Worm (Caenorhabditis elegans): ENCODE results near the gene otpl-4.
A peak's percentile ranks its signal among the peaks of the same experiment; 100 is the strongest.
"Not testable (repeated sequence)": the region's sequence is repeated elsewhere in the genome, so short reads cannot be mapped to it uniquely, and the experiment has no call there.

The otpl-4 gene

DNA sequence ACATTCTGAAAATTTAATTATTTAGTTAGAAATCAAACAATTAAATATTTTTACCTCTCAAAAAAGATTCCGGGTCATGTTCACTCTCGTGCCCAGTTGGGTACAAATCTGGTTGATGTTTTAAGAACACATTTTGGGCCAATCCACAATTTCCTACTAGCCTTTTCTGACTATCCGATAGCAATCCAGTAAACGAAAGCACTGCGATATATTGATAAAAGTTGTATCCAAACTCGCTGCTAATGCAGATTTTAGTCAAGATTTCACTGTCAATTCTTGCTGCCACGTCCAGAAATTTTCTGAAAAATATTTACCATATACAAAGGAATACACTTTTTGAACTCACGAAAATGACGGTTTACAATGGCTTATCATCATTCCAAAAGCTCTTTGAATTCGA, 32.0 kb downstream of the otpl-4 start:
- no peak for TF ChIP-seq gmeb-2 (tag; optimal IDR thresholded peaks at IDR 0.05)
- TF ChIP-seq ztf-16 (tag; optimal IDR thresholded peaks at IDR 0.05): no peak
- TF ChIP-seq dmd-4 (tag; optimal IDR thresholded peaks at IDR 0.05; ENCODE audit: borderline replicate concordance): no peak
- TF ChIP-seq unc-42 (tag; optimal IDR thresholded peaks at IDR 0.05): no peak
- no peak for TF ChIP-seq hlh-6 (tag; optimal IDR thresholded peaks at IDR 0.05)
- TF ChIP-seq F13H6.1 (tag; optimal IDR thresholded peaks at IDR 0.05): no peak

DNA sequence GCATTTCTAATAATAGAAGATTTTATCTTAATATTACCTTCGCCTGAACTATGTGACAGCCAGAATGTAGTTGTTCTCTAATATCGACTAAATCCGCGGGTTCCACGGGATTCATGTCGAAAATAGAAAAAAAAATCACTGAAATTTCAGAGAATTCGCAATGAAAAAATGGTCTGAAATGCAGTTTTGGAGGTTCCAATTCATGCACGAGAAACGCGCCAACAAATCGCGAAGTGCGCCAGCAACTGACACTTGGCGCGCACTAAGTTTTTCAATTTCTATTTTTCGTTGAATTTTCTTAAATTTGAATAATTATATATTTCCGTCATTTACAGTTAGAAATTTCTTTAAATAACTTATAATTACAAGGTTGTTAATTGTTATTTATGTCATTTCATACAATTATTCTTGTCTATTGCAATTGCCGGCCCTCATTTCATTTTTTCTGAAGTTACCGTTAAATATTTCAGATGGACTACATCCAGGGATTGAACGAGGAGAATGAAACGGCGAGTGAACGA, 32.8 kb downstream of the otpl-4 start, which contains the start of the genes F25G6.9 and symk-1:
Gene F25G6.9 (minus strand): TSS at position 160 of the 521 bp plus-strand sequence.
Gene symk-1 (plus strand): TSS at position 471 of the 521 bp plus-strand sequence.
- TF ChIP-seq nfya-1 (tag; optimal IDR thresholded peaks at IDR 0.05) (peak; percentile 40), pax-1 (tag; optimal IDR thresholded peaks at IDR 0.05) (no peak), ztf-16 (tag; optimal IDR thresholded peaks at IDR 0.05) (no peak), ceh-9 (tag; optimal IDR thresholded peaks at IDR 0.05) (no peak), ceh-14 (tag; optimal IDR thresholded peaks at IDR 0.05) (peak; percentile 12), unc-3 (GFP tag; conservative IDR thresholded peaks at IDR 0.05) (no peak), unc-3 (tag; optimal IDR thresholded peaks at IDR 0.05) (no peak), pros-1 (tag; optimal IDR thresholded peaks at IDR 0.05) (no peak), C38D4.7 (GFP tag; optimal IDR thresholded peaks at IDR 0.05) (no peak)

DNA sequence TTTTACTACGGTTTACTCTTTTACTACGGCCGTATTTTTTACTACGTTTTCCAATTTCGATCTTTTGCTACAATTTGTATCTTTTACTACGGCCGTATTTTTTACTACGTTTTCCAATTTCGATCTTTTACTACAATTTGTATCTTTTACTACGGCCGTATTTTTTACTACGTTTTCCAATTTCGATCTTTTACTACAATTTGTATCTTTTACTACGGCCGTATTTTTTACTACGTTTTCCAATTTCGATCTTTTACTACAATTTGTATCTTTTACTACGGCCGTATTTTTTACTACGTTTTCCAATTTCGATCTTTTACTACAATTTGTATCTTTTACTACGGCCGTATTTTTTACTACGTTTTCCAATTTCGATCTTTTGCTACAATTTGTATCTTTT, 37.6 kb downstream of the otpl-4 start, which contains the start of gene F25G6.1:
Gene F25G6.1 (plus strand): TSS at position 301 of the 400 bp plus-strand sequence.
- TF ChIP-seq ceh-2 (tag; optimal IDR thresholded peaks at IDR 0.05); C08G9.2 (tag; optimal IDR thresholded peaks at IDR 0.05); ama-1 (optimal IDR thresholded peaks at IDR 0.05): not testable (repeated sequence)

DNA sequence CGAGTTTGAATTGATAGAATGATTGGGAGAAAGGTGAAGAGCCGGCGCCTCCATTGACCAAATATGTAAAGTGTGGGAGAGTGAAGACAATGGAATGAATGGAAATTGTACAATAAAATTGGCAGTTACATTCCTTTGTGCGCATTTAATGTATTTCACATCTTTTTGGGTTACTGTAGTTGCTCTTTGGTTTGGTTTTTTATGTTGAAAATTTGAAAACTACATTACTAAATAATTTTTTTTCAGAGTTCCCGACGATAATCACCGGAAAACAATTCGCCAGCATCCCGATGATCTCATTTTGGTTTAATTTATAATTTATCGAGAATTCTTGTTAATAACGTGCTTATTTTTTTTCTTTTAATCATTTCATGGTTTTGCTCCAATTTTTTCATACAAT, 43.8 kb downstream of the otpl-4 start, which contains the start of gene C10B5.1:
Gene C10B5.1 (plus strand): TSS at position 301 of the 400 bp plus-strand sequence.
- TF ChIP-seq che-1 (tag; optimal IDR thresholded peaks at IDR 0.05) (no peak), ceh-18 (tag; optimal IDR thresholded peaks at IDR 0.05) (no peak), unc-42 (tag; optimal IDR thresholded peaks at IDR 0.05) (no peak), sox-4 (tag; optimal IDR thresholded peaks at IDR 0.05) (no peak), K02D7.2 (tag; optimal IDR thresholded peaks at IDR 0.05) (no peak), pha-2 (tag; optimal IDR thresholded peaks at IDR 0.05) (no peak), tbx-2 (tag; optimal IDR thresholded peaks at IDR 0.05) (no peak), ets-4 (tag; optimal IDR thresholded peaks at IDR 0.05) (no peak), hlh-8 (tag; optimal IDR thresholded peaks at IDR 0.05) (no peak), odd-2 (tag; optimal IDR thresholded peaks at IDR 0.05) (no peak), ceh-34 (tag; optimal IDR thresholded peaks at IDR 0.05) (no peak), nhr-11 (tag; optimal IDR thresholded peaks at IDR 0.05) (no peak), hlh-6 (tag; optimal IDR thresholded peaks at IDR 0.05) (no peak)

DNA sequence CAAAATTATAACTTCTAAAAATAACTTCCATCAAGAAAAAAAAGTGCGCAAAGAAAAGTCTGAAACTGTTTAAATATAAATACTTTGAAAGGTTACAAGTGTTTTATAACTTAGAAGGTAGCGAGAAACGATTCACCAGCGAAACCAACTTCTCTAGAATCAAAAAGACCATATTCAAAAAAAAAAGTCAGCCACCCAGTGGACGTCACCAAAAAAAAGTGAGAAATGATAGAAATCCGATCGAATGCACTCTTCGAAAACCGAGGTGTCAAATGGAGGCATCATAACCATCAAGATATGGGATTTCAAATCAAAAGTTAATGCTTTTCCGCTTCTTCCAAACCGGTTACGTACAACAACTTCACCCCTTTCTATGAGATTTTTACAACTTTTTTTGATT, 49.3 kb downstream of the otpl-4 start:
- no peak for TF ChIP-seq dve-1 (tag; optimal IDR thresholded peaks at IDR 0.05)
- TF ChIP-seq odd-2 (tag; optimal IDR thresholded peaks at IDR 0.05): no peak
- no peak for TF ChIP-seq T23F11.4 (GFP tag; optimal IDR thresholded peaks at IDR 0.05)
- no peak for TF ChIP-seq gmeb-2 (tag; optimal IDR thresholded peaks at IDR 0.05)
- no peak for TF ChIP-seq dmd-4 (tag; optimal IDR thresholded peaks at IDR 0.05; ENCODE audit: borderline replicate concordance)
- TF ChIP-seq unc-3 (GFP tag; conservative IDR thresholded peaks at IDR 0.05): no peak
- TF ChIP-seq unc-3 (tag; optimal IDR thresholded peaks at IDR 0.05): no peak
- no peak for TF ChIP-seq hlh-15 (tag; optimal IDR thresholded peaks at IDR 0.05)
- TF ChIP-seq unc-55 (GFP tag; optimal IDR thresholded peaks at IDR 0.05): no peak
- TF ChIP-seq ceh-9 (tag; optimal IDR thresholded peaks at IDR 0.05): no peak
- no peak for TF ChIP-seq ceh-30 (tag; optimal IDR thresholded peaks at IDR 0.05)
- TF ChIP-seq unc-86 (tag; optimal IDR thresholded peaks at IDR 0.05): no peak
- no peak for TF ChIP-seq C38D4.7 (GFP tag; optimal IDR thresholded peaks at IDR 0.05)
- TF ChIP-seq Y22D7AL.16 (tag; optimal IDR thresholded peaks at IDR 0.05): no peak
- no peak for TF ChIP-seq hlh-8 (tag; optimal IDR thresholded peaks at IDR 0.05)
- TF ChIP-seq che-1 (tag; optimal IDR thresholded peaks at IDR 0.05): no peak
- no peak for TF ChIP-seq pha-2 (tag; optimal IDR thresholded peaks at IDR 0.05)

Measured in whole organism, late embryonic.